Fruit fly (Drosophila melanogaster) whole organism, embryonic: ENCODE data around the gene Rab3-GAP.

Source experiments
- BEAF-32 ChIP-seq: fragments of 200-800 bp; sonication (Bioruptor generic); optimal IDR thresholded peaks from 3 replicates; lab custom pipeline; 2017; ENCODE audit warnings: missing biosample characterization, missing genetic modification characterization, mild to moderate bottlenecking, moderate library complexity, missing genetic modification reagents
- Bgb ChIP-seq: fragments of 200-800 bp; sonication (Bioruptor generic); IDR thresholded peaks from 2 replicates; pipeline ENCODE4 v1.3.6; 2022; ENCODE audit warnings: missing biosample characterization, missing genetic modification characterization; ENCODE audit not compliant: partially characterized antibody
- CG10209 ChIP-seq: fragments of 200-800 bp; sonication (Bioruptor generic); optimal IDR thresholded peaks from 3 replicates; lab custom pipeline; 2017; ENCODE audit warnings: missing biosample characterization, mild to moderate bottlenecking, missing genetic modification characterization, missing genetic modification reagents
- CG10267 ChIP-seq: fragments of 200-800 bp; sonication (Bioruptor generic); optimal IDR thresholded peaks from 2 replicates; lab custom pipeline; 2018; ENCODE audit warnings: missing biosample characterization, mild to moderate bottlenecking, missing genetic modification characterization, moderate library complexity
- CG14710 ChIP-seq: fragments of 200-800 bp; sonication (Bioruptor generic); optimal IDR thresholded peaks from 3 replicates; lab custom pipeline; 2019; ENCODE audit warnings: missing biosample characterization, mild to moderate bottlenecking, missing genetic modification characterization, moderate library complexity
- CG15011 ChIP-seq: fragments of 200-800 bp; sonication (Bioruptor generic); optimal IDR thresholded peaks from 3 replicates; lab custom pipeline; 2018; ENCODE audit warnings: missing biosample characterization, mild to moderate bottlenecking, missing genetic modification characterization
- CG16815 ChIP-seq: fragments of 200-800 bp; sonication (Bioruptor generic); optimal IDR thresholded peaks from 3 replicates; lab custom pipeline; 2017; ENCODE audit warnings: missing biosample characterization, mild to moderate bottlenecking, missing genetic modification characterization
- CG18262 ChIP-seq: fragments of 200-800 bp; optimal IDR thresholded peaks from 3 replicates; lab custom pipeline; 2019; ENCODE audit warnings: missing biosample characterization, mild to moderate bottlenecking, missing genetic modification characterization, moderate library complexity
- CG31441 ChIP-seq: fragments of 200-800 bp; sonication (Bioruptor generic); IDR thresholded peaks from 2 replicates; pipeline ENCODE4 v1.3.6; 2022; ENCODE audit warnings: missing biosample characterization, missing genetic modification characterization
- CG32767 ChIP-seq: fragments of 200-800 bp; sonication (Bioruptor generic); IDR thresholded peaks from 2 replicates; pipeline ENCODE4 v1.3.6; 2022; ENCODE audit warnings: missing biosample characterization, missing genetic modification characterization
- CG3281 ChIP-seq: fragments of 200-800 bp; sonication (Bioruptor generic); optimal IDR thresholded peaks from 3 replicates; lab custom pipeline; 2017; ENCODE audit warnings: missing biosample characterization, mild to moderate bottlenecking, missing genetic modification characterization
- CG6854 ChIP-seq: fragments of 200-800 bp; sonication (Bioruptor generic); optimal IDR thresholded peaks from 3 replicates; lab custom pipeline; 2017; ENCODE audit warnings: missing biosample characterization, mild to moderate bottlenecking, missing genetic modification characterization
- CG9797 ChIP-seq: fragments of 200-800 bp; sonication (Bioruptor generic); optimal IDR thresholded peaks from 3 replicates; lab custom pipeline; 2018; ENCODE audit warnings: missing biosample characterization, mild to moderate bottlenecking, missing genetic modification characterization
- D19A ChIP-seq: fragments of 200-800 bp; optimal IDR thresholded peaks from 3 replicates; lab custom pipeline; 2019; ENCODE audit warnings: missing biosample characterization, mild to moderate bottlenecking, missing genetic modification characterization, moderate library complexity
- Dll ChIP-seq: fragments of 200-800 bp; sonication (Bioruptor generic); IDR thresholded peaks from 4 replicates; pipeline ENCODE4 v1.3.6; 2022; ENCODE audit warnings: missing biosample characterization, missing genetic modification characterization; ENCODE audit not compliant: partially characterized antibody
- Doc3 ChIP-seq: fragments of 200-800 bp; sonication (Bioruptor generic); IDR thresholded peaks from 3 replicates; pipeline ENCODE4 v1.3.6; 2022; ENCODE audit warnings: missing biosample characterization, missing genetic modification characterization; ENCODE audit not compliant: partially characterized antibody
- Dref ChIP-seq: fragments of 200-800 bp; sonication (Bioruptor generic); IDR thresholded peaks from 2 replicates; pipeline ENCODE4 v1.3.6; 2022; ENCODE audit warnings: missing biosample characterization, missing genetic modification characterization
- Gug ChIP-seq: fragments of 200-800 bp; sonication (Bioruptor generic); IDR thresholded peaks from 4 replicates; pipeline ENCODE4 v1.3.6; 2022; ENCODE audit warnings: missing biosample characterization, missing genetic modification characterization
- H2.0 ChIP-seq: fragments of 200-800 bp; sonication (Bioruptor generic); IDR thresholded peaks from 2 replicates; pipeline ENCODE4 v1.3.6; 2022; ENCODE audit warnings: missing biosample characterization, missing genetic modification characterization
- HmgZ ChIP-seq: fragments of 200-800 bp; sonication (Bioruptor generic); optimal IDR thresholded peaks from 2 replicates; lab custom pipeline; 2018; ENCODE audit warnings: missing biosample characterization, mild to moderate bottlenecking, missing genetic modification characterization
- Hr3 ChIP-seq: fragments of 200-800 bp; sonication (Bioruptor generic); optimal IDR thresholded peaks from 3 replicates; lab custom pipeline; 2016; ENCODE audit warnings: missing biosample characterization, missing genetic modification characterization
- MBD-R2 ChIP-seq: fragments of 200-800 bp; sonication (Bioruptor generic); IDR thresholded peaks from 2 replicates; pipeline ENCODE4 v1.3.6; 2022; ENCODE audit warnings: missing biosample characterization, missing genetic modification characterization
- Myb ChIP-seq: fragments of 200-800 bp; sonication (Bioruptor generic); optimal IDR thresholded peaks from 2 replicates; lab custom pipeline; 2016; ENCODE audit warnings: missing biosample characterization, missing genetic modification characterization
- Oli ChIP-seq: fragments of 200-800 bp; sonication (Bioruptor generic); optimal IDR thresholded peaks from 2 replicates; lab custom pipeline; 2018; ENCODE audit warnings: missing biosample characterization, mild to moderate bottlenecking, missing genetic modification characterization, moderate library complexity
- Usf ChIP-seq: fragments of 200-800 bp; sonication (Bioruptor generic); optimal IDR thresholded peaks from 2 replicates; lab custom pipeline; 2017; ENCODE audit warnings: missing genotype, missing biosample characterization, missing genetic modification characterization
- YL-1 ChIP-seq: fragments of 200-800 bp; sonication (Bioruptor generic); optimal IDR thresholded peaks from 3 replicates; lab custom pipeline; 2017; ENCODE audit warnings: missing biosample characterization, mild to moderate bottlenecking, missing genetic modification characterization
- ap ChIP-seq: fragments of 200-800 bp; sonication (Bioruptor generic); IDR thresholded peaks from 2 replicates; pipeline ENCODE4 v1.3.6; 2022; ENCODE audit warnings: missing biosample characterization, missing genetic modification characterization
- bowl ChIP-seq: fragments of 200-800 bp; sonication (Bioruptor generic); IDR thresholded peaks from 2 replicates; pipeline ENCODE4 v1.3.6; 2022; ENCODE audit warnings: missing biosample characterization, missing genetic modification characterization
- bsh ChIP-seq, 2 experiments: fragments of 200-800 bp; sonication (Bioruptor generic); optimal IDR thresholded peaks; 2 replicates each; lab custom pipeline; 2017 to 2018; ENCODE audit warnings: mild to moderate bottlenecking in 2 of 2, missing biosample characterization in 2 of 2, missing genetic modification characterization in 2 of 2, moderate library complexity in 1 of 2
- crc ChIP-seq: fragments of 200-800 bp; sonication (Bioruptor generic); optimal IDR thresholded peaks from 2 replicates; lab custom pipeline; 2016; ENCODE audit warnings: missing biosample characterization, missing genetic modification characterization
- crol ChIP-seq: fragments of 200-800 bp; sonication (Bioruptor generic); IDR thresholded peaks from 2 replicates; pipeline ENCODE4 v1.3.6; 2022; ENCODE audit warnings: missing biosample characterization, missing genetic modification characterization
- crp ChIP-seq, 2 experiments: fragments of 200-800 bp; sonication (Bioruptor generic); optimal IDR thresholded peaks; 2 replicates in 1 of 2; 3 replicates in 1 of 2; lab custom pipeline; 2017; ENCODE audit warnings: missing biosample characterization in 2 of 2, missing genetic modification characterization in 2 of 2, mild to moderate bottlenecking in 1 of 2, moderate library complexity in 1 of 2
- dmrt11E ChIP-seq: fragments of 200-800 bp; sonication (Bioruptor generic); optimal IDR thresholded peaks from 3 replicates; lab custom pipeline; 2018; ENCODE audit warnings: missing biosample characterization, mild to moderate bottlenecking, missing genetic modification characterization, moderate library complexity
- eyg ChIP-seq: fragments of 200-800 bp; sonication (Bioruptor generic); optimal IDR thresholded peaks from 3 replicates; lab custom pipeline; 2016; ENCODE audit warnings: missing biosample characterization, missing genetic modification characterization
- gfzf ChIP-seq: fragments of 200-800 bp; sonication (Bioruptor generic); optimal IDR thresholded peaks from 2 replicates; lab custom pipeline; 2016; ENCODE audit warnings: missing biosample characterization, mild to moderate bottlenecking, missing genetic modification characterization, moderate library complexity
- gt ChIP-seq: fragments of 200-800 bp; sonication (Bioruptor generic); IDR thresholded peaks from 2 replicates; pipeline ENCODE4 v1.3.6; 2022; ENCODE audit warnings: missing biosample characterization, missing genetic modification characterization
- hb ChIP-seq: fragments of 200-800 bp; sonication (Bioruptor generic); IDR thresholded peaks from 3 replicates; pipeline ENCODE4 v1.3.6; 2022; ENCODE audit warnings: missing biosample characterization, missing genetic modification characterization; ENCODE audit not compliant: partially characterized antibody
- hbn ChIP-seq: fragments of 200-800 bp; sonication (Bioruptor generic); IDR thresholded peaks from 2 replicates; pipeline ENCODE4 v1.3.6; 2022; ENCODE audit warnings: missing biosample characterization, missing genetic modification characterization; ENCODE audit not compliant: partially characterized antibody
- hkb ChIP-seq, 2 experiments: fragments of 200-800 bp in 1 of 2; fragments of >200 bp in 1 of 2; sonication (Bioruptor generic) in 1 of 2; IDR thresholded peaks in 1 of 2; optimal IDR thresholded peaks in 1 of 2; 2 replicates each; pipeline versions ENCODE4 v1.3.6 to Lab custom; 2017 to 2022; ENCODE audit warnings: missing biosample characterization in 1 of 2, missing genetic modification characterization in 1 of 2
- jigr1 ChIP-seq: fragments of 200-800 bp; sonication (Bioruptor generic); IDR thresholded peaks from 3 replicates; pipeline ENCODE4 v1.3.6; 2022; ENCODE audit warnings: missing biosample characterization, missing genetic modification characterization
- pros ChIP-seq: fragments of 200-800 bp; sonication (Bioruptor generic); optimal IDR thresholded peaks from 3 replicates; lab custom pipeline; 2019; ENCODE audit warnings: missing biosample characterization, mild to moderate bottlenecking, missing genetic modification characterization, moderate library complexity
- pzg ChIP-seq: fragments of 200-800 bp; sonication (Bioruptor generic); optimal IDR thresholded peaks from 3 replicates; lab custom pipeline; 2018; ENCODE audit warnings: missing biosample characterization, mild to moderate bottlenecking, missing genetic modification characterization, moderate library complexity
- ranshi ChIP-seq: fragments of 200-800 bp; sonication (Bioruptor generic); IDR thresholded peaks from 2 replicates; pipeline ENCODE4 v1.3.6; 2022; ENCODE audit warnings: missing biosample characterization, missing genetic modification characterization
- schlank ChIP-seq: fragments of 200-800 bp; sonication (Bioruptor generic); optimal IDR thresholded peaks from 2 replicates; lab custom pipeline; 2018; ENCODE audit warnings: missing biosample characterization, mild to moderate bottlenecking, missing genetic modification characterization
- scrt ChIP-seq: fragments of 200-800 bp; sonication (Bioruptor generic); optimal IDR thresholded peaks from 2 replicates; lab custom pipeline; 2018; ENCODE audit warnings: missing biosample characterization, mild to moderate bottlenecking, missing genetic modification characterization, moderate library complexity
- shn ChIP-seq: fragments of 200-800 bp; sonication (Bioruptor generic); optimal IDR thresholded peaks from 3 replicates; lab custom pipeline; 2016; ENCODE audit warnings: missing biosample characterization, missing genetic modification characterization
- stwl ChIP-seq: fragments of 200-800 bp; sonication (Bioruptor generic); optimal IDR thresholded peaks from 3 replicates; lab custom pipeline; 2018; ENCODE audit warnings: missing biosample characterization, mild to moderate bottlenecking, missing genetic modification characterization, moderate library complexity
- tup ChIP-seq: fragments of 200-800 bp; sonication (Bioruptor generic); optimal IDR thresholded peaks from 2 replicates; lab custom pipeline; 2016; ENCODE audit warnings: missing biosample characterization, mild to moderate bottlenecking, missing genetic modification characterization, moderate library complexity
- tx ChIP-seq: fragments of 200-800 bp; sonication (Bioruptor generic); optimal IDR thresholded peaks from 2 replicates; lab custom pipeline; 2016; ENCODE audit warnings: missing biosample characterization, missing genetic modification characterization
- vnd ChIP-seq: fragments of 200-800 bp; sonication (Bioruptor generic); IDR thresholded peaks from 3 replicates; pipeline ENCODE4 v1.3.6; 2022; ENCODE audit warnings: missing biosample characterization, missing genetic modification characterization; ENCODE audit not compliant: partially characterized antibody

The Rab3-GAP gene

DNA sequence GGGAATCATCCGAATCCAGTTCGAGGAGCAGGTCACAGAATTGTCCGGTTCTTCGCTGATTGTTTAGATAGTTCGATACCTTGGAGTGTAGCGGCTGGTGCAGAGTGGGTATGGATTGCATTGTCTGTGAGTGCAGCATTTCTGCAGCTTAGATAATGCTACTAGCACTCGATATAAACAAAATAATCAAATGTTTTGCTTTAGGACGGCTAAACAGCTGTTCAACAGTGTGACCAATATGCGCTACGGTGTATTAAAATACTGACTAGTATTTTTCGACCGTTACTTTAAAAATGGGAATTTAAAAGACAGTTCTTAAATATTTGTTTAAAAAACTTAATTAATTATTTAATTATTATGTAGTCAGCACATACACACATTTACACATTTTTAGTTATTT is 14.3 kb downstream of the Rab3-GAP start, which contains the start of gene Plzf:
TSS of gene Plzf (minus strand) at position 196 of the 400 bp plus-strand sequence.
- TF ChIP-seq eyg (GFP tag; lab: Kevin White, UChicago) (no peak), Myb (GFP tag; lab: Kevin White, UChicago) (peak; percentile 85), CG6854 (GFP tag; lab: Kevin White, UChicago) (no peak), Usf (no peak), MBD-R2 (GFP tag; lab: Robert Waterston, UW) (peak; percentile 66; the same call in 1 of the 2 replicates), CG18262 (tag; lab: Kevin White, UChicago) (no peak), Hr3 (GFP tag; lab: Kevin White, UChicago) (no peak), ranshi (GFP tag; lab: Robert Waterston, UW) (no peak), CG9797 (GFP tag; lab: Kevin White, UChicago) (peak; percentile 66), BEAF-32 (GFP tag; lab: Kevin White, UChicago) (no peak), hbn (no peak), Gug (GFP tag; lab: Robert Waterston, UW) (no peak), dmrt11E (no peak), D19A (tag; lab: Kevin White, UChicago) (no peak), Doc3 (GFP tag; lab: Robert Waterston, UW) (no peak), hkb (optimal IDR thresholded peaks at IDR 0.05; lab: Kevin White, UChicago) (no peak), hkb (GFP tag; IDR thresholded peaks at IDR 0.05; lab: Robert Waterston, UW) (no peak), vnd (GFP tag; lab: Robert Waterston, UW) (no peak), CG10267 (tag; lab: Kevin White, UChicago) (peak; percentile 18), gt (no peak), pros (no peak), ap (GFP tag; lab: Robert Waterston, UW) (no peak), H2.0 (GFP tag; lab: Robert Waterston, UW) (no peak), hb (GFP tag; lab: Robert Waterston, UW) (no peak), CG16815 (GFP tag; lab: Kevin White, UChicago) (no peak), tup (no peak), crc (GFP tag; lab: Kevin White, UChicago) (no peak), Oli (no peak), crp (GFP tag; optimal IDR thresholded peaks at IDR 0.05; lab: Kevin White, UChicago) (peak; percentile 59 to 91), CG15011 (GFP tag; lab: Kevin White, UChicago) (no peak), crol (GFP tag; lab: Robert Waterston, UW) (no peak), Dll (GFP tag; lab: Robert Waterston, UW) (peak; percentile 19; the same call in 1 of the 4 replicates), pzg (GFP tag; lab: Kevin White, UChicago) (peak; percentile 43), stwl (tag; lab: Kevin White, UChicago) (peak; percentile 35), shn (GFP tag; lab: Kevin White, UChicago) (no peak), bowl (no peak), gfzf (peak; percentile 57), CG14710 (tag; lab: Kevin White, UChicago) (peak; percentile 36), jigr1 (no peak), Dref (GFP tag; lab: Robert Waterston, UW) (no peak), YL-1 (GFP tag; lab: Kevin White, UChicago) (peak; percentile 14), bsh (GFP tag; optimal IDR thresholded peaks at IDR 0.05; lab: Kevin White, UChicago) (no peak), CG10209 (no peak), Bgb (GFP tag; lab: Robert Waterston, UW) (0 out of 2 replicates have a peak, but pooled peaks have one; percentile 15), CG3281 (GFP tag; lab: Kevin White, UChicago) (no peak), CG32767 (GFP tag; lab: Robert Waterston, UW) (no peak), scrt (GFP tag; lab: Kevin White, UChicago) (no peak), schlank (tag; lab: Kevin White, UChicago) (no peak), tx (GFP tag; lab: Kevin White, UChicago) (no peak), CG31441 (GFP tag; lab: Robert Waterston, UW) (no peak), HmgZ (tag; lab: Kevin White, UChicago) (no peak)
